Worm (Caenorhabditis elegans) whole organism, early embryonic: ENCODE data around the gene srg-50.

Experiments used
- ama-1 ChIP-seq: fragments of 150-350 bp; optimal IDR thresholded peaks from 2 replicates; lab custom pipeline; 2014
- flt-1 ChIP-seq: fragments of 200-800 bp; sonication (Bioruptor generic); IDR thresholded peaks from 2 replicates; pipeline ENCODE4 v1.3.6; 2022; ENCODE audit warnings: missing genetic modification characterization, missing compliant biosample characterization
- pes-1 ChIP-seq: fragments of 200-800 bp; sonication (Bioruptor generic); IDR thresholded peaks from 2 replicates; pipeline ENCODE4 v1.3.6; 2022; ENCODE audit warnings: missing genetic modification reagents, missing genetic modification characterization, missing compliant biosample characterization
- sea-1 ChIP-seq: fragments of 200-800 bp; sonication (Bioruptor generic); conservative IDR thresholded peaks from 2 replicates; pipeline ENCODE4 v1.3.6; 2022; ENCODE audit warnings: missing genetic modification characterization, missing compliant biosample characterization

- TF ChIP-seq sea-1 (GFP tag; lab: Robert Waterston, UW) (no peak), flt-1 (GFP tag; lab: Robert Waterston, UW) (no peak), ama-1 (lab: Kevin White, UChicago) (no peak), pes-1 (no peak)
These were observed 46.5 kb upstream of the srg-50 start, which contains the start of the genes C34D4.10 and str-48 for ce11 chrIV:7121313-7122055.
